Worm (Caenorhabditis elegans): ENCODE data around the gene lgx-1.

The lgx-1 gene

DNA sequence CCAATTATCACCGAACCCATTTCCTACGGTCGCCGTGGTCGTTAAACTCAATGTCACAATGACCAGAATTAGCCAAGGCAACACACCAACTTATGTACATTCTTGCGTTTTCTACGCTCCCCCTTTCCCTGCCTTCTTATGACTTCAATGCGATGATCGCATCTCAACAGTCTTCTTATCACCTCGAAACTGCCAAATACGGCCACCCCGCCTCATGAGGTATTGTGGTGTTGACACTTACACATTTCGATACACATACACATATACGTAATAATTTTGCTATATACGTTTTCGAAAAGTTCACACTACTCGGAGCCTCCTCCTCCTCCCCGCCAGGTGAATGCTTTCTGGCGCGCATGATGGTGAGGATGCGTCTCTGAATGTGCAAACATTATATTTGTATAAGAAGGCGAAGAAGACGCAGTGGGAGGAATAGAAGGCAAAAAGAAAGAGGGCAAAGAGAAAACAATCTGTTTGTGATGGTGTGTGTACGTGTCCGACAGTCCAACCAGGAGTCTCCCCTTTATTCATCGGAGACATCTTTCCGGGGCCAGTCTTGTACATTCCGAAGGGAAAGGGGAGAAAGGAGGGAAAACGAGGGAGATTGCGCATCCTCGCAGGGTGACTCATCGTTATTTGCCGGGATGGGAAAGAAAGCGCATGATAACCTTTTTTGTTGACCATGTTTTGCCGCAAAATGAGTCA lies 58.3 kb downstream of the lgx-1 start (continued):
- TF ChIP-seq daf-8 (GFP tag; IDR thresholded peaks at IDR 0.05) (no peak), hlh-11 (tag; optimal IDR thresholded peaks at IDR 0.05) (peak; percentile 49), nhr-28 (tag; optimal IDR thresholded peaks at IDR 0.05) (peak; percentile 46), nhr-77 (tag; optimal IDR thresholded peaks at IDR 0.05) (no peak), spr-3 (GFP tag; optimal IDR thresholded peaks at IDR 0.05) (no peak), ces-1 (GFP tag; optimal IDR thresholded peaks at IDR 0.05) (no peak), lin-38 (GFP tag; IDR thresholded peaks at IDR 0.05) (no peak), hlh-30 (tag; optimal IDR thresholded peaks at IDR 0.05; ENCODE audit: insufficient read depth) (peak; percentile 34), gei-8 (GFP tag; optimal IDR thresholded peaks at IDR 0.05) (no peak), nhr-41 (GFP tag; IDR thresholded peaks at IDR 0.05) (no peak), lsy-2 (tag; optimal IDR thresholded peaks at IDR 0.05) (peak in 1 of 2 experiments; percentile 4), lin-13 (GFP tag; optimal IDR thresholded peaks at IDR 0.05) (no peak), nhr-111 (GFP tag; optimal IDR thresholded peaks at IDR 0.05) (no peak)

- TF ChIP-seq nhr-76 (tag; optimal IDR thresholded peaks at IDR 0.05) (no peak), unc-62 (GFP tag; optimal IDR thresholded peaks at IDR 0.05 in 1 of 2) (peak in 1 of 2 experiments; percentile 97), unc-62 (tag; optimal IDR thresholded peaks at IDR 0.05) (no peak), Y75B8A.6 (GFP tag; IDR thresholded peaks at IDR 0.05) (no peak), madf-5 (GFP tag; IDR thresholded peaks at IDR 0.05) (no peak), php-3 (GFP tag; IDR thresholded peaks at IDR 0.05) (no peak), ztf-7 (tag; optimal IDR thresholded peaks at IDR 0.05) (no peak), daf-16 (GFP tag; optimal IDR thresholded peaks at IDR 0.05) (no peak), daf-16 (tag; optimal IDR thresholded peaks at IDR 0.05) (peak; percentile 73), cey-2 (tag; optimal IDR thresholded peaks at IDR 0.05; ENCODE audit: borderline replicate concordance, insufficient read depth) (no peak), pqm-1 (tag; optimal IDR thresholded peaks at IDR 0.05) (peak; percentile 5), tra-1 (GFP tag; IDR thresholded peaks at IDR 0.05) (no peak), nhr-28 (tag; optimal IDR thresholded peaks at IDR 0.05) (peak; percentile 14)
Observed at ce11 chrX:5479300-5479811, 59.0 kb downstream of the lgx-1 start, which contains the start of gene dlg-1. Gene dlg-1, plus strand, starts transcription at chrX:5479700.

- TF ChIP-seq Y105C5A.15 (GFP tag; IDR thresholded peaks at IDR 0.05) (no peak), ceh-82 (tag; optimal IDR thresholded peaks at IDR 0.05) (no peak), fos-1 (tag; optimal IDR thresholded peaks at IDR 0.05) (no peak)
Observed at ce11 chrX:5478875-5479274, 59.4 kb downstream of the lgx-1 start.

DNA sequence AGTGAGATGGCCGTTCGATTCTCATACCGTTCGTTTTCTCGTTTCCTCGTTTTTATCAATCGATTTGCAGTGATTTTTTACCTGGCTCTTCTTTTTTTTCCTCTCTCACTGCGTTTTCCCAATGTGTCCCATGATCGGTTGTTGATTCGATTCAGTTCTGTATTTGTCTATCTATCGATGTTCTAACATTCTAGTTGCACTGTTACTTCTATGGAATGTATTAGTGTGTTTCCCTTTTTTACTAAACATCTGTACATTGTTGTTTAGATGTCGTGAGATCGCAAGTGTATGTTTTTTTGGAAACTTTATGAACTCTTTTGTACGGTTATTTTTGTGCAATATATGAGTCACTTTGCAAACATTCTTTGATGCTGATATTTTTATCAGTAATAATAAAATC lies 60.7 kb downstream of the lgx-1 start:
- TF ChIP-seq hlh-30 (tag; optimal IDR thresholded peaks at IDR 0.05; ENCODE audit: insufficient read depth) (peak; percentile 15), gei-8 (GFP tag; optimal IDR thresholded peaks at IDR 0.05) (no peak), nhr-28 (tag; optimal IDR thresholded peaks at IDR 0.05) (peak; percentile 50), daf-16 (GFP tag; optimal IDR thresholded peaks at IDR 0.05) (no peak), daf-16 (tag; optimal IDR thresholded peaks at IDR 0.05) (peak; percentile 53)

DNA sequence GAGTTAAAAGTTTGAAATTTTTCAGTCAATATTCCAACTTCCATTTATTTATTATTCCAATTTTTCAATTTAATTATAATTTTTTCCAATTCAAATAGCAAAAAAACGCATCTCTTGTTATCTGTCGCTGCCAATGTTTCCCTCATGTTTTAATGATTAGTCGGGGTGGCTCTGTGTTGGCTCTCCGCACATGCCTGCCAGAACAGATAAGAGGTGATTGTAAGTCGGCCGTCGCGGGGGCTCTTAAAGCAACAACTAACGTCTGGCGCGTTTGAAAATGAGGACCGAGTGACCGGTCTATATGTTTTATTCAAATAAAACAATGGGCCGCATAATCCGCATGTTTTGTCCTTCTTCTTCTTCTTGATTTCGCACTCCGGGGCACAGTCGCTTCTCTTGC lies 62.0 kb downstream of the lgx-1 start:
- TF ChIP-seq dve-1 (tag; optimal IDR thresholded peaks at IDR 0.05; ENCODE audit: insufficient read depth), result peak; percentile 40
- TF ChIP-seq dmd-8 (GFP tag; IDR thresholded peaks at IDR 0.05), result no peak
- no peak for TF ChIP-seq T20F7.1 (GFP tag; optimal IDR thresholded peaks at IDR 0.05)
- no peak for TF ChIP-seq mdl-1 (tag; optimal IDR thresholded peaks at IDR 0.05)
- TF ChIP-seq egl-27 (tag; optimal IDR thresholded peaks at IDR 0.05), result no peak
- no peak for TF ChIP-seq nhr-6 (tag; optimal IDR thresholded peaks at IDR 0.05)
- TF ChIP-seq D1046.2 (GFP tag; IDR thresholded peaks at IDR 0.05), result no peak
- TF ChIP-seq nhr-25 (tag; optimal IDR thresholded peaks at IDR 0.05; ENCODE audit: borderline replicate concordance, insufficient read depth), result no peak
- no peak for TF ChIP-seq F37D6.2 (tag; optimal IDR thresholded peaks at IDR 0.05)
- TF ChIP-seq ceh-82 (tag; optimal IDR thresholded peaks at IDR 0.05), result no peak
- TF ChIP-seq hlh-11 (tag; optimal IDR thresholded peaks at IDR 0.05), result peak; percentile 57
- no peak for TF ChIP-seq aha-1 (tag)
- peak; percentile 68 for TF ChIP-seq mxl-3 (GFP tag; optimal IDR thresholded peaks at IDR 0.05)
- TF ChIP-seq spr-3 (GFP tag; optimal IDR thresholded peaks at IDR 0.05), result no peak
- no peak for TF ChIP-seq ceh-20 (GFP tag; IDR thresholded peaks at IDR 0.05)
- TF ChIP-seq ztf-7 (tag; optimal IDR thresholded peaks at IDR 0.05), result no peak
- TF ChIP-seq daf-16 (GFP tag; optimal IDR thresholded peaks at IDR 0.05), result no peak
- TF ChIP-seq daf-16 (tag; optimal IDR thresholded peaks at IDR 0.05), result peak; percentile 67
- no peak for TF ChIP-seq lir-3 (tag; optimal IDR thresholded peaks at IDR 0.05)
- no peak for TF ChIP-seq duxl-1 (tag; optimal IDR thresholded peaks at IDR 0.05; ENCODE audit: poor library complexity)
